Fruit fly (Drosophila melanogaster) whole organism, embryonic: ENCODE results near the gene sunz.

Experiments used
- B-H1 ChIP-seq: fragments of 200-800 bp; sonication (Bioruptor generic); IDR thresholded peaks from 3 replicates; pipeline ENCODE4 v1.3.6; 2022; ENCODE audit warnings: missing biosample characterization, missing genetic modification characterization
- BEAF-32 ChIP-seq: fragments of 200-800 bp; sonication (Bioruptor generic); optimal IDR thresholded peaks from 3 replicates; lab custom pipeline; 2017; ENCODE audit warnings: missing biosample characterization, missing genetic modification characterization, mild to moderate bottlenecking, moderate library complexity, missing genetic modification reagents
- CG10147 ChIP-seq: fragments of 200-800 bp; sonication (Bioruptor generic); optimal IDR thresholded peaks from 2 replicates; lab custom pipeline; 2019; ENCODE audit warnings: missing biosample characterization, mild to moderate bottlenecking, missing genetic modification characterization, moderate library complexity
- CG10209 ChIP-seq: fragments of 200-800 bp; sonication (Bioruptor generic); optimal IDR thresholded peaks from 3 replicates; lab custom pipeline; 2017; ENCODE audit warnings: missing biosample characterization, mild to moderate bottlenecking, missing genetic modification characterization, missing genetic modification reagents
- CG10274 ChIP-seq: fragments of 200-800 bp; sonication (Bioruptor generic); optimal IDR thresholded peaks from 3 replicates; lab custom pipeline; 2017; ENCODE audit warnings: missing biosample characterization, mild to moderate bottlenecking, missing genetic modification characterization
- CG10565 ChIP-seq: fragments of 200-800 bp; sonication (Bioruptor generic); optimal IDR thresholded peaks from 3 replicates; lab custom pipeline; 2016; ENCODE audit warnings: missing biosample characterization, mild to moderate bottlenecking, missing genetic modification characterization
- CG11247 ChIP-seq: fragments of 200-800 bp; sonication (Bioruptor generic); IDR thresholded peaks from 2 replicates; pipeline ENCODE4 v1.3.6; 2022; ENCODE audit warnings: missing biosample characterization, missing genetic modification characterization
- CG11456 ChIP-seq: fragments of 200-800 bp; sonication (Bioruptor generic); IDR thresholded peaks from 3 replicates; pipeline ENCODE4 v1.3.6; 2022; ENCODE audit warnings: missing biosample characterization, missing genetic modification characterization
- CG12942 ChIP-seq: fragments of 200-800 bp; sonication (Bioruptor generic); optimal IDR thresholded peaks from 3 replicates; lab custom pipeline; 2016; ENCODE audit warnings: missing biosample characterization, missing genetic modification characterization
- CG14667 ChIP-seq: fragments of 200-800 bp; sonication (Bioruptor generic); IDR thresholded peaks from 2 replicates; pipeline ENCODE4 v1.3.6; 2022; ENCODE audit warnings: missing biosample characterization, missing genetic modification characterization
- CG16813 ChIP-seq: fragments of 200-800 bp; sonication (Bioruptor generic); IDR thresholded peaks from 3 replicates; pipeline ENCODE4 v1.3.6; 2022; ENCODE audit warnings: missing biosample characterization, missing genetic modification characterization; ENCODE audit not compliant: partially characterized antibody
- CG16863 ChIP-seq: fragments of 200-800 bp; sonication (Bioruptor generic); optimal IDR thresholded peaks from 3 replicates; lab custom pipeline; 2016; ENCODE audit warnings: missing biosample characterization, missing genetic modification characterization
- CG6813 ChIP-seq: fragments of 200-800 bp; sonication (Bioruptor generic); optimal IDR thresholded peaks from 2 replicates; lab custom pipeline; 2017; ENCODE audit warnings: missing biosample characterization, missing genetic modification characterization, mild to moderate bottlenecking, moderate library complexity, missing genetic modification reagents
- CG8478 ChIP-seq: fragments of >200 bp; optimal IDR thresholded peaks from 2 replicates; lab custom pipeline; 2018
- CG9437 ChIP-seq: fragments of 200-800 bp; sonication (Bioruptor generic); optimal IDR thresholded peaks from 2 replicates; lab custom pipeline; 2018; ENCODE audit warnings: missing biosample characterization, mild to moderate bottlenecking, missing genetic modification characterization
- Dek ChIP-seq: fragments of 200-800 bp; sonication (Bioruptor generic); optimal IDR thresholded peaks from 3 replicates; lab custom pipeline; 2019; ENCODE audit warnings: missing biosample characterization, mild to moderate bottlenecking, missing genetic modification characterization, moderate library complexity
- Mes4 ChIP-seq: fragments of 200-800 bp; sonication (Bioruptor generic); optimal IDR thresholded peaks from 2 replicates; lab custom pipeline; 2016; ENCODE audit warnings: missing biosample characterization, missing genetic modification characterization
- NK7.1 ChIP-seq: fragments of 200-800 bp; sonication (Bioruptor generic); optimal IDR thresholded peaks from 3 replicates; lab custom pipeline; 2016; ENCODE audit warnings: missing biosample characterization, missing genetic modification characterization
- Nf-YA ChIP-seq: fragments of 200-800 bp; sonication (Bioruptor generic); IDR thresholded peaks from 2 replicates; pipeline ENCODE4 v1.3.6; 2022; ENCODE audit warnings: missing biosample characterization, missing genetic modification characterization
- Opbp ChIP-seq: fragments of 200-800 bp; sonication (Bioruptor generic); IDR thresholded peaks from 3 replicates; pipeline ENCODE4 v1.3.6; 2022; ENCODE audit warnings: missing biosample characterization, missing genetic modification characterization; ENCODE audit not compliant: partially characterized antibody
- PHDP ChIP-seq: fragments of 200-800 bp; sonication (Bioruptor generic); optimal IDR thresholded peaks from 3 replicates; lab custom pipeline; 2018; ENCODE audit warnings: missing biosample characterization, mild to moderate bottlenecking, missing genetic modification characterization, moderate library complexity
- Pdp1 ChIP-seq, 2 experiments: fragments of 200-800 bp; sonication (Bioruptor generic); optimal IDR thresholded peaks; 3 replicates each; lab custom pipeline; 2016; ENCODE audit warnings: missing biosample characterization in 2 of 2, missing genetic modification characterization in 2 of 2, mild to moderate bottlenecking in 1 of 2, moderate library complexity in 1 of 2
- Ravus ChIP-seq: fragments of 200-800 bp; sonication (Bioruptor generic); IDR thresholded peaks from 2 replicates; pipeline ENCODE4 v1.3.6; 2022; ENCODE audit warnings: missing biosample characterization, missing genetic modification characterization
- Sin3A ChIP-seq: fragments of >200 bp; optimal IDR thresholded peaks from 2 replicates; lab custom pipeline; 2018
- Six4 ChIP-seq: fragments of 200-800 bp; sonication (Bioruptor generic); optimal IDR thresholded peaks from 2 replicates; lab custom pipeline; 2016; ENCODE audit warnings: missing biosample characterization, missing genetic modification characterization
- Sox102F ChIP-seq: fragments of 200-800 bp; sonication (Bioruptor generic); optimal IDR thresholded peaks from 2 replicates; lab custom pipeline; 2018; ENCODE audit warnings: missing biosample characterization, mild to moderate bottlenecking, missing genetic modification characterization, moderate library complexity
- ab ChIP-seq: fragments of 200-800 bp; sonication (Bioruptor generic); optimal IDR thresholded peaks from 2 replicates; lab custom pipeline; 2016; ENCODE audit warnings: missing biosample characterization, missing genetic modification characterization
- ap ChIP-seq: fragments of 200-800 bp; sonication (Bioruptor generic); IDR thresholded peaks from 2 replicates; pipeline ENCODE4 v1.3.6; 2022; ENCODE audit warnings: missing biosample characterization, missing genetic modification characterization
- btn ChIP-seq: fragments of 200-800 bp; sonication (Bioruptor generic); optimal IDR thresholded peaks from 2 replicates; lab custom pipeline; 2016; ENCODE audit warnings: missing biosample characterization, missing genetic modification characterization
- cg ChIP-seq: fragments of 200-800 bp; sonication (Bioruptor generic); optimal IDR thresholded peaks from 3 replicates; lab custom pipeline; 2019; ENCODE audit warnings: missing biosample characterization, mild to moderate bottlenecking, missing genetic modification characterization, moderate library complexity
- dan ChIP-seq: fragments of 200-800 bp; sonication (Bioruptor generic); IDR thresholded peaks from 2 replicates; pipeline ENCODE4 v1.3.6; 2022; ENCODE audit warnings: missing biosample characterization, missing genetic modification characterization
- dm ChIP-seq: fragments of 200-800 bp; sonication (Bioruptor generic); optimal IDR thresholded peaks from 3 replicates; lab custom pipeline; 2016; ENCODE audit warnings: missing biosample characterization, missing genetic modification characterization
- en ChIP-seq: fragments of 200-800 bp; sonication (Bioruptor generic); optimal IDR thresholded peaks from 2 replicates; lab custom pipeline; 2016; ENCODE audit warnings: missing biosample characterization, missing genetic modification characterization
- gfzf ChIP-seq: fragments of 200-800 bp; sonication (Bioruptor generic); optimal IDR thresholded peaks from 2 replicates; lab custom pipeline; 2016; ENCODE audit warnings: missing biosample characterization, mild to moderate bottlenecking, missing genetic modification characterization, moderate library complexity
- gsb ChIP-seq: fragments of 200-800 bp; sonication (Bioruptor generic); IDR thresholded peaks from 2 replicates; pipeline ENCODE4 v1.3.6; 2022; ENCODE audit warnings: missing biosample characterization, missing genetic modification characterization
- gsb-n ChIP-seq: fragments of 200-800 bp; sonication (Bioruptor generic); optimal IDR thresholded peaks from 3 replicates; lab custom pipeline; 2018; ENCODE audit warnings: missing biosample characterization, mild to moderate bottlenecking, missing genetic modification characterization
- ham ChIP-seq: fragments of 200-800 bp; sonication (Bioruptor generic); IDR thresholded peaks from 2 replicates; pipeline ENCODE4 v1.3.6; 2022; ENCODE audit warnings: missing biosample characterization, missing genetic modification characterization
- hkb ChIP-seq, 2 experiments: fragments of 200-800 bp in 1 of 2; fragments of >200 bp in 1 of 2; sonication (Bioruptor generic) in 1 of 2; IDR thresholded peaks in 1 of 2; optimal IDR thresholded peaks in 1 of 2; 2 replicates each; pipeline versions ENCODE4 v1.3.6 to Lab custom; 2017 to 2022; ENCODE audit warnings: missing biosample characterization in 1 of 2, missing genetic modification characterization in 1 of 2
- ind ChIP-seq: fragments of 200-800 bp; sonication (Bioruptor generic); optimal IDR thresholded peaks from 3 replicates; lab custom pipeline; 2016; ENCODE audit warnings: missing biosample characterization, missing genetic modification characterization
- lmd ChIP-seq: fragments of 200-800 bp; sonication (Bioruptor generic); IDR thresholded peaks from 2 replicates; pipeline ENCODE4 v1.3.6; 2022; ENCODE audit warnings: missing biosample characterization, missing genetic modification characterization
- luna ChIP-seq: fragments of 200-800 bp; sonication (Bioruptor generic); optimal IDR thresholded peaks from 2 replicates; lab custom pipeline; 2016; ENCODE audit warnings: missing biosample characterization, missing genetic modification characterization
- rib ChIP-seq: fragments of 200-800 bp; sonication (Bioruptor generic); IDR thresholded peaks from 2 replicates; pipeline ENCODE4 v1.3.6; 2022; ENCODE audit warnings: missing biosample characterization, missing genetic modification characterization
- row ChIP-seq: fragments of 200-800 bp; sonication (Bioruptor generic); IDR thresholded peaks from 3 replicates; pipeline ENCODE4 v1.3.6; 2022; ENCODE audit warnings: missing biosample characterization, missing genetic modification characterization
- run ChIP-seq: fragments of 200-800 bp; sonication (Bioruptor generic); optimal IDR thresholded peaks from 3 replicates; lab custom pipeline; 2018; ENCODE audit warnings: missing biosample characterization, mild to moderate bottlenecking, missing genetic modification characterization
- stwl ChIP-seq: fragments of 200-800 bp; sonication (Bioruptor generic); optimal IDR thresholded peaks from 3 replicates; lab custom pipeline; 2018; ENCODE audit warnings: missing biosample characterization, mild to moderate bottlenecking, missing genetic modification characterization, moderate library complexity
- tna ChIP-seq: fragments of 200-800 bp; sonication (Bioruptor generic); IDR thresholded peaks from 2 replicates; pipeline ENCODE4 v1.3.6; 2022; ENCODE audit warnings: missing biosample characterization, missing genetic modification characterization; ENCODE audit not compliant: partially characterized antibody
- ttk ChIP-seq: fragments of 200-800 bp; sonication (Bioruptor generic); IDR thresholded peaks from 2 replicates; pipeline ENCODE4 v2.1.2; 2022; ENCODE audit warnings: missing biosample characterization, missing genetic modification characterization
- zen ChIP-seq: fragments of 200-800 bp; sonication (Bioruptor generic); optimal IDR thresholded peaks from 3 replicates; lab custom pipeline; 2018; ENCODE audit warnings: missing biosample characterization, mild to moderate bottlenecking, missing genetic modification characterization, moderate library complexity

The sunz gene

dm6 chr3R:6657278-6658246 lies 27.6 kb downstream of the sunz start, which contains the start of the genes CG1307 and twr (continued):
- TF ChIP-seq btn (GFP tag; lab: Kevin White, UChicago) (no peak), Mes4 (GFP tag; lab: Kevin White, UChicago) (no peak), ham (no peak), ap (GFP tag; lab: Robert Waterston, UW) (no peak), Dek (tag; lab: Kevin White, UChicago) (peak; percentile 51), Ravus (GFP tag; lab: Robert Waterston, UW) (no peak; the same call in 1 of the 2 replicates), Opbp (GFP tag; lab: Robert Waterston, UW) (peak; percentile 41; the same call in 2 of the 3 replicates), cg (GFP tag; lab: Kevin White, UChicago) (no peak), gsb-n (tag; lab: Kevin White, UChicago) (no peak), B-H1 (no peak), CG6813 (GFP tag; lab: Kevin White, UChicago) (peak; percentile 10), CG12942 (no peak), dm (GFP tag; lab: Kevin White, UChicago) (peak; percentile 50), PHDP (no peak), luna (GFP tag; lab: Kevin White, UChicago) (no peak), CG11247 (no peak), run (tag; lab: Kevin White, UChicago) (no peak), row (GFP tag; lab: Robert Waterston, UW) (peak; percentile 55), rib (no peak; the same call in 1 of the 2 replicates), CG8478 (lab: Kevin White, UChicago) (no peak), gsb (GFP tag; lab: Robert Waterston, UW) (no peak), dan (GFP tag; lab: Robert Waterston, UW) (no peak), CG10147 (no peak), tna (no peak), Six4 (GFP tag; lab: Kevin White, UChicago) (no peak), ab (no peak), ind (GFP tag; lab: Kevin White, UChicago) (no peak), stwl (tag; lab: Kevin White, UChicago) (peak; percentile 51), lmd (GFP tag; lab: Robert Waterston, UW) (0 out of 2 replicates have a peak, but pooled peaks have one; percentile 26), CG16863 (GFP tag; lab: Kevin White, UChicago) (no peak), ttk (0 out of 2 replicates have a peak, but pooled peaks have one; percentile 38), CG9437 (GFP tag; lab: Kevin White, UChicago) (peak; percentile 97), hkb (optimal IDR thresholded peaks at IDR 0.05; lab: Kevin White, UChicago) (no peak), hkb (GFP tag; IDR thresholded peaks at IDR 0.05; lab: Robert Waterston, UW) (no peak), CG14667 (GFP tag; lab: Robert Waterston, UW) (peak; percentile 6; the same call in 1 of the 2 replicates), CG16813 (GFP tag; lab: Robert Waterston, UW) (no peak; the same call in 2 of the 3 replicates), gfzf (GFP tag; lab: Kevin White, UChicago) (peak; percentile 76), en (GFP tag; lab: Kevin White, UChicago) (no peak), CG10209 (GFP tag; lab: Kevin White, UChicago) (peak; percentile 11), Pdp1 (GFP tag; optimal IDR thresholded peaks at IDR 0.05; lab: Kevin White, UChicago) (no peak), Nf-YA (no peak), NK7.1 (GFP tag; lab: Kevin White, UChicago) (no peak), CG10565 (no peak), Sin3A (lab: Kevin White, UChicago) (peak; percentile 31), zen (tag; lab: Kevin White, UChicago) (peak; percentile 6), Sox102F (GFP tag; lab: Kevin White, UChicago) (no peak), CG10274 (GFP tag; lab: Kevin White, UChicago) (no peak), BEAF-32 (GFP tag; lab: Kevin White, UChicago) (peak; percentile 58), CG11456 (peak; percentile 60; the same call in 1 of the 3 replicates)
